Worm (Caenorhabditis elegans): Measurements from ENCODE around the gene soc-2.

The soc-2 gene

ce11 chrIV:5152391-5152790 is at the start of gene soc-2:
soc-2 (minus strand) TSS chrIV:5152491.
- TF ChIP-seq ceh-30 (tag; optimal IDR thresholded peaks at IDR 0.05) (no peak), ttx-3 (tag; optimal IDR thresholded peaks at IDR 0.05) (no peak), ceh-24 (tag; optimal IDR thresholded peaks at IDR 0.05) (no peak), ceh-14 (tag; optimal IDR thresholded peaks at IDR 0.05) (no peak), ceh-19 (GFP tag; optimal IDR thresholded peaks at IDR 0.05) (no peak), elt-2 (tag; optimal IDR thresholded peaks at IDR 0.05) (no peak), pha-4 (tag; optimal IDR thresholded peaks at IDR 0.05) (no peak), hlh-8 (tag; optimal IDR thresholded peaks at IDR 0.05) (no peak), ceh-2 (tag; optimal IDR thresholded peaks at IDR 0.05) (no peak), fax-1 (tag; optimal IDR thresholded peaks at IDR 0.05) (no peak), ceh-9 (tag; optimal IDR thresholded peaks at IDR 0.05) (no peak), tbx-7 (tag; optimal IDR thresholded peaks at IDR 0.05) (no peak), odd-2 (tag; optimal IDR thresholded peaks at IDR 0.05) (no peak), unc-86 (tag; optimal IDR thresholded peaks at IDR 0.05) (no peak), syd-9 (tag; optimal IDR thresholded peaks at IDR 0.05) (no peak), sdc-2 (tag; optimal IDR thresholded peaks at IDR 0.05) (no peak), zip-5 (tag; optimal IDR thresholded peaks at IDR 0.05) (no peak), ceh-48 (tag; optimal IDR thresholded peaks at IDR 0.05) (no peak), pros-1 (tag; optimal IDR thresholded peaks at IDR 0.05) (no peak), hlh-6 (tag; optimal IDR thresholded peaks at IDR 0.05) (no peak)

ce11 chrIV:5200813-5201212 is 48.5 kb upstream of the soc-2 start:
- TF ChIP-seq ahr-1 (tag; optimal IDR thresholded peaks at IDR 0.05) (no peak), che-1 (tag; optimal IDR thresholded peaks at IDR 0.05) (no peak), madf-2 (tag; optimal IDR thresholded peaks at IDR 0.05) (no peak), sox-4 (tag; optimal IDR thresholded peaks at IDR 0.05) (no peak), npax-4 (tag; optimal IDR thresholded peaks at IDR 0.05) (no peak), eyg-1 (tag; optimal IDR thresholded peaks at IDR 0.05) (no peak), hlh-6 (tag; optimal IDR thresholded peaks at IDR 0.05) (no peak), ceh-9 (tag; optimal IDR thresholded peaks at IDR 0.05) (no peak), unc-3 (GFP tag; conservative IDR thresholded peaks at IDR 0.05) (no peak), unc-3 (tag; optimal IDR thresholded peaks at IDR 0.05) (no peak), dmd-4 (tag; optimal IDR thresholded peaks at IDR 0.05; ENCODE audit: borderline replicate concordance) (no peak), pros-1 (tag; optimal IDR thresholded peaks at IDR 0.05) (no peak), ceh-19 (GFP tag; optimal IDR thresholded peaks at IDR 0.05) (no peak), nfya-1 (tag; optimal IDR thresholded peaks at IDR 0.05) (no peak), hlh-8 (tag; optimal IDR thresholded peaks at IDR 0.05) (no peak), C38D4.7 (GFP tag; optimal IDR thresholded peaks at IDR 0.05) (no peak), ceh-18 (tag; optimal IDR thresholded peaks at IDR 0.05) (no peak), pat-9 (tag; optimal IDR thresholded peaks at IDR 0.05) (no peak)

- no peak for TF ChIP-seq hlh-6 (tag; optimal IDR thresholded peaks at IDR 0.05)
- TF ChIP-seq ztf-16 (tag; optimal IDR thresholded peaks at IDR 0.05): no peak
- no peak for TF ChIP-seq ceh-19 (GFP tag; optimal IDR thresholded peaks at IDR 0.05)
- TF ChIP-seq mec-3 (tag; optimal IDR thresholded peaks at IDR 0.05; ENCODE audit: borderline replicate concordance): no peak
- TF ChIP-seq lim-6 (tag; optimal IDR thresholded peaks at IDR 0.05): no peak
- TF ChIP-seq rnt-1 (tag; optimal IDR thresholded peaks at IDR 0.05): no peak
- TF ChIP-seq C38D4.7 (GFP tag; optimal IDR thresholded peaks at IDR 0.05): no peak
- TF ChIP-seq ceh-6 (GFP tag; optimal IDR thresholded peaks at IDR 0.05): no peak
- TF ChIP-seq ceh-31 (tag; optimal IDR thresholded peaks at IDR 0.05): no peak
- TF ChIP-seq ref-2 (tag; optimal IDR thresholded peaks at IDR 0.05): no peak
- TF ChIP-seq unc-86 (tag; optimal IDR thresholded peaks at IDR 0.05): no peak
- no peak for TF ChIP-seq unc-55 (GFP tag; optimal IDR thresholded peaks at IDR 0.05)
Observed at ce11 chrIV:5195531-5195930, 43.2 kb upstream of the soc-2 start, which contains the start of gene gpa-18. gpa-18 (minus strand) TSS chrIV:5195631.

Measured in whole organism, late embryonic.